Worm (Caenorhabditis elegans): Measurements from ENCODE around the gene snpc-3.1.

DNA sequence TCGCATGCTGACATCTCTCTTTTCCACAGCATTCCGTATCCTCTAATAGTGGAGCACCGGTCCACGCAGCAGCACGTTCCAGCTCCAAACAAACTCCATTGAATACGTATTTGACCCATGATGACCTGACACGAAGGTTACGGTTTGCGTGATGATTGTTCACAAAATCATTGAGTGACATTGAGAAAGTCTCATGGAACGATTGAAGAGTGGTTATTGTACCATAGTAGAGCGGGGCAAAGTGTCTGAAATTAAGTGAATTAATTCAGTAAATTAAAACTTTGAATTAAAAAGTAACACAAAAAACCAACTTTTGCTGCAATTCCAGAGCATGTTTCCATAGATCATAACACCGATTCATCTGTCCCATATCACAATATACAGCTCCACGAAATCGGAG, 48.5 kb upstream of the snpc-3.1 start:
- TF ChIP-seq B0310.2 (tag; optimal IDR thresholded peaks at IDR 0.05): no peak
- TF ChIP-seq hnd-1 (tag; optimal IDR thresholded peaks at IDR 0.05): no peak
- TF ChIP-seq aly-1 (tag; optimal IDR thresholded peaks at IDR 0.05): no peak
- no peak for TF ChIP-seq pes-1 (GFP tag; IDR thresholded peaks at IDR 0.05)
- no peak for TF ChIP-seq ama-1 (optimal IDR thresholded peaks at IDR 0.05)
- TF ChIP-seq hmg-4 (GFP tag; optimal IDR thresholded peaks at IDR 0.05): no peak
- no peak for TF ChIP-seq ets-7 (tag; optimal IDR thresholded peaks at IDR 0.05)
